Worm (Caenorhabditis elegans) whole organism, L1 larva: Measurements from ENCODE around the gene C04A11.1.

Experiments
- C04F5.9 ChIP-seq: sonication (generic microtip); optimal IDR thresholded peaks from 2 replicates; lab custom pipeline; 2016; ENCODE audit warnings: missing genetic modification characterization, missing compliant biosample characterization
- C16A3.4 ChIP-seq: fragments of 150-350 bp; optimal IDR thresholded peaks from 2 replicates; lab custom pipeline; 2014; ENCODE audit warnings: missing biosample characterization, missing genetic modification characterization
- C34B4.2 ChIP-seq: sonication (generic microtip); optimal IDR thresholded peaks from 2 replicates; lab custom pipeline; 2017; ENCODE audit warnings: mild to moderate bottlenecking, missing genetic modification characterization, missing compliant biosample characterization
- F16B12.6 ChIP-seq: fragments of 150-350 bp; optimal IDR thresholded peaks from 2 replicates; lab custom pipeline; 2014; ENCODE audit warnings: missing biosample characterization, missing genetic modification characterization
- alr-1 ChIP-seq: fragments of 200-800 bp; sonication (Bioruptor generic); optimal IDR thresholded peaks from 2 replicates; lab custom pipeline; 2018; ENCODE audit warnings: borderline replicate concordance, mild to moderate bottlenecking, missing genetic modification characterization, missing compliant biosample characterization
- aly-2 ChIP-seq: fragments of 150-350 bp; optimal IDR thresholded peaks from 2 replicates; lab custom pipeline; 2014; ENCODE audit warnings: missing biosample characterization, missing genetic modification characterization
- ama-1 ChIP-seq: fragments of 150-350 bp; optimal IDR thresholded peaks from 2 replicates; lab custom pipeline; 2014
- ces-1 ChIP-seq: fragments of 150-350 bp; optimal IDR thresholded peaks from 2 replicates; lab custom pipeline; 2014; ENCODE audit warnings: missing biosample characterization, missing genetic modification reagents, missing genetic modification characterization
- dpl-1 ChIP-seq, 3 experiments: fragments of 150-350 bp in 2 of 3; sonication (generic microtip) in 1 of 3; optimal IDR thresholded peaks; 2 replicates each; lab custom pipeline; 2014 to 2017; ENCODE audit warnings: missing biosample characterization in 3 of 3, missing genetic modification characterization in 3 of 3, missing genetic modification reagents in 3 of 3
- dsc-1 ChIP-seq: sonication (generic microtip); optimal IDR thresholded peaks from 2 replicates; lab custom pipeline; 2016; ENCODE audit warnings: mild to moderate bottlenecking, missing genetic modification characterization, missing compliant biosample characterization
- efl-1 ChIP-seq, 4 experiments: fragments of 150-350 bp; optimal IDR thresholded peaks in 3 of 4; peaks in 1 of 4; 1 replicate in 1 of 4; 2 replicates in 3 of 4; lab custom pipeline; 2014; ENCODE audit warnings: missing biosample characterization in 2 of 4, missing genetic modification characterization in 2 of 4, missing genetic modification reagents in 2 of 4
- egl-13 ChIP-seq: sonication (generic microtip); optimal IDR thresholded peaks from 2 replicates; lab custom pipeline; 2016; ENCODE audit warnings: missing genotype, missing genetic modification reagents, missing genetic modification characterization, missing compliant biosample characterization
- elt-2 ChIP-seq: sonication (generic microtip); optimal IDR thresholded peaks from 2 replicates; lab custom pipeline; 2016; ENCODE audit warnings: missing genetic modification characterization, mild to moderate bottlenecking, inconsistent platforms, missing compliant biosample characterization, missing genetic modification reagents
- elt-3 ChIP-seq, 6 experiments: fragments of 150-350 bp in 1 of 6; sonication (generic microtip); optimal IDR thresholded peaks; 2 replicates each; lab custom pipeline; 2017 to 2018; ENCODE audit warnings: missing biosample characterization in 6 of 6, missing genetic modification characterization in 6 of 6, inconsistent platforms in 1 of 6
- ets-5 ChIP-seq: fragments of 200-800 bp; sonication (Bioruptor generic); IDR thresholded peaks from 2 replicates; pipeline ENCODE4 v1.3.6; 2022; ENCODE audit warnings: missing genetic modification characterization, missing compliant biosample characterization
- grh-1 ChIP-seq: fragments of 200-800 bp; sonication (Bioruptor generic); IDR thresholded peaks from 2 replicates; pipeline ENCODE4 v1.3.6; 2022; ENCODE audit warnings: missing genetic modification reagents, missing genetic modification characterization, missing compliant biosample characterization
- hlh-17 ChIP-seq: fragments of 200-800 bp; sonication (Bioruptor generic); optimal IDR thresholded peaks from 2 replicates; lab custom pipeline; 2018; ENCODE audit warnings: missing genetic modification characterization, mild to moderate bottlenecking, missing compliant biosample characterization, moderate library complexity, borderline replicate concordance
- hlh-4 ChIP-seq: sonication (generic microtip); optimal IDR thresholded peaks from 2 replicates; lab custom pipeline; 2016; ENCODE audit warnings: mild to moderate bottlenecking, missing genetic modification characterization, missing compliant biosample characterization
- hpl-2 ChIP-seq: fragments of 150-350 bp; optimal IDR thresholded peaks from 2 replicates; lab custom pipeline; 2014; ENCODE audit warnings: missing biosample characterization, missing genetic modification reagents, missing genetic modification characterization
- lin-15B ChIP-seq: fragments of 150-350 bp; sonication (generic microtip); optimal IDR thresholded peaks from 3 replicates; lab custom pipeline; 2014; ENCODE audit warnings: missing biosample characterization, missing genetic modification characterization
- lin-35 ChIP-seq, 2 experiments: fragments of 150-350 bp; optimal IDR thresholded peaks; 2 replicates each; lab custom pipeline; 2014; ENCODE audit warnings: missing biosample characterization in 2 of 2, missing genetic modification characterization in 2 of 2, missing genetic modification reagents in 2 of 2
- lsy-2 ChIP-seq, 2 experiments: fragments of 150-350 bp; optimal IDR thresholded peaks; 2 replicates each; lab custom pipeline; 2014; ENCODE audit warnings: missing biosample characterization in 2 of 2, missing genetic modification characterization in 2 of 2
- mef-2 ChIP-seq: fragments of 150-350 bp; optimal IDR thresholded peaks from 2 replicates; lab custom pipeline; 2014; ENCODE audit warnings: missing biosample characterization, missing genetic modification characterization
- mep-1 ChIP-seq: fragments of 150-350 bp; optimal IDR thresholded peaks from 2 replicates; lab custom pipeline; 2014; ENCODE audit warnings: missing biosample characterization, missing genetic modification characterization
- nhr-12 ChIP-seq: sonication (generic microtip); optimal IDR thresholded peaks from 2 replicates; lab custom pipeline; 2017; ENCODE audit warnings: missing biosample characterization, missing genetic modification characterization
- nhr-19 ChIP-seq: fragments of 200-800 bp; sonication (Bioruptor generic); conservative IDR thresholded peaks from 2 replicates; pipeline ENCODE4 v1.3.6; 2022; ENCODE audit warnings: missing genetic modification characterization, missing compliant biosample characterization
- nhr-20 ChIP-seq: sonication (generic microtip); optimal IDR thresholded peaks from 2 replicates; lab custom pipeline; 2016; ENCODE audit warnings: mild to moderate bottlenecking, missing genetic modification characterization, missing compliant biosample characterization
- nhr-237 ChIP-seq: fragments of 150-350 bp; optimal IDR thresholded peaks from 2 replicates; lab custom pipeline; 2014; ENCODE audit warnings: missing biosample characterization, missing genetic modification characterization
- nhr-47 ChIP-seq: sonication (generic microtip); optimal IDR thresholded peaks from 2 replicates; lab custom pipeline; 2016; ENCODE audit warnings: mild to moderate bottlenecking, missing genetic modification characterization, moderate library complexity, missing compliant biosample characterization
- nhr-71 ChIP-seq: sonication (generic microtip); optimal IDR thresholded peaks from 2 replicates; lab custom pipeline; 2016; ENCODE audit warnings: mild to moderate bottlenecking, missing genetic modification characterization, moderate library complexity, missing compliant biosample characterization
- nhr-76 ChIP-seq: sonication (generic microtip); optimal IDR thresholded peaks from 2 replicates; lab custom pipeline; 2017; ENCODE audit warnings: missing biosample characterization, missing genetic modification characterization
- nhr-85 ChIP-seq: sonication (generic microtip); peaks from one replicate; lab custom pipeline; 2016; ENCODE audit warnings: missing genetic modification characterization, inconsistent platforms, missing compliant biosample characterization
- nhr-90 ChIP-seq: sonication (generic microtip); optimal IDR thresholded peaks from 2 replicates; lab custom pipeline; 2016; ENCODE audit warnings: mild to moderate bottlenecking, missing genetic modification characterization, missing compliant biosample characterization; ENCODE audit not compliant: poor library complexity
- pax-3 ChIP-seq: fragments of 200-800 bp; sonication (Bioruptor generic); optimal IDR thresholded peaks from 2 replicates; lab custom pipeline; 2018; ENCODE audit warnings: mild to moderate bottlenecking, missing genetic modification characterization, moderate library complexity, missing compliant biosample characterization
- rnt-1 ChIP-seq: sonication (generic microtip); optimal IDR thresholded peaks from 2 replicates; lab custom pipeline; 2016; ENCODE audit warnings: mild to moderate bottlenecking, missing genetic modification characterization, moderate library complexity, missing compliant biosample characterization
- skn-1 ChIP-seq: fragments of 150-350 bp; optimal IDR thresholded peaks from 2 replicates; lab custom pipeline; 2014; ENCODE audit warnings: missing biosample characterization, missing genetic modification characterization
- snu-23 ChIP-seq: sonication (generic microtip); optimal IDR thresholded peaks from 2 replicates; lab custom pipeline; 2016; ENCODE audit warnings: missing genetic modification characterization, missing compliant biosample characterization
- sup-37 ChIP-seq: fragments of 200-800 bp; sonication (Bioruptor generic); optimal IDR thresholded peaks from 2 replicates; lab custom pipeline; 2018; ENCODE audit warnings: mild to moderate bottlenecking, missing genetic modification characterization, missing compliant biosample characterization
- swsn-7 ChIP-seq: sonication (generic microtip); optimal IDR thresholded peaks from 2 replicates; lab custom pipeline; 2016; ENCODE audit warnings: missing genetic modification characterization, missing compliant biosample characterization
- tbx-2 ChIP-seq: sonication (generic microtip); optimal IDR thresholded peaks from 2 replicates; lab custom pipeline; 2016; ENCODE audit warnings: missing genetic modification characterization, missing compliant biosample characterization
- unc-130 ChIP-seq: fragments of 150-350 bp; optimal IDR thresholded peaks from 2 replicates; lab custom pipeline; 2017; ENCODE audit warnings: missing biosample characterization, missing genetic modification characterization, inconsistent platforms
- unc-30 ChIP-seq: sonication (generic microtip); optimal IDR thresholded peaks from 2 replicates; lab custom pipeline; 2017; ENCODE audit warnings: missing biosample characterization, missing genetic modification characterization
- vab-15 ChIP-seq: sonication (generic microtip); optimal IDR thresholded peaks from 2 replicates; lab custom pipeline; 2017; ENCODE audit warnings: missing genotype, mild to moderate bottlenecking, missing genetic modification characterization, missing compliant biosample characterization
- zip-4 ChIP-seq: fragments of 200-800 bp; sonication (Bioruptor generic); optimal IDR thresholded peaks from 2 replicates; lab custom pipeline; 2018; ENCODE audit warnings: mild to moderate bottlenecking, missing genetic modification characterization, moderate library complexity, missing compliant biosample characterization
- ztf-11 ChIP-seq, 2 experiments: sonication (generic microtip); optimal IDR thresholded peaks; 2 replicates each; lab custom pipeline; 2016 to 2017; ENCODE audit warnings: missing genetic modification characterization in 2 of 2, missing biosample characterization in 1 of 2, missing compliant biosample characterization in 1 of 2

C04A11.1 gene

DNA sequence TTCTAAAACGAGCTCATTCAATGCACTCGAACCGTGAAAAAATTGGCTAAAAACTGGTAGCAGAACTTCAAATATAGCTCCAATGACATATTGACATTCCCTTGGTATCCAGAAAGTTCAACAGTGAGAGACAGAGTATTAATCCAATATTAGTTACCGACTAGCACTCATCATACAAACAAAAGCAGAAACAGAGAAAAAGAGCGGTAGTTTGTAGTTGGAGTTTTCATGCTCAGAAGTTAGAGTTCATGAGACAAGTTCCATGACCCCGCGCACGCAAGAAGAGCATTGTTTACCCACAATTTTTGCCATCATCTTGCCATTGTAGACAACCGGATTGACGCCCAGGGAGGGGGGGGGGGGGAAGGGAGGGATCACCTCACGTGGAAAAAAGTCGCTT lies 6.0 kb upstream of the C04A11.1 start:
- no peak for TF ChIP-seq ztf-11 (tag; optimal IDR thresholded peaks at IDR 0.05; lab: Kevin White, UChicago)
- no peak for TF ChIP-seq hlh-4 (tag; lab: Kevin White, UChicago)
- TF ChIP-seq C04F5.9 (tag; lab: Kevin White, UChicago): no peak
- no peak for TF ChIP-seq dpl-1 (GFP tag; optimal IDR thresholded peaks at IDR 0.05; lab: Kevin White, UChicago)
- TF ChIP-seq nhr-85 (tag; lab: Kevin White, UChicago): peak; percentile 4
- no peak for TF ChIP-seq aly-2 (tag; lab: Kevin White, UChicago)
- TF ChIP-seq sup-37 (GFP tag; lab: Kevin White, UChicago): no peak
- TF ChIP-seq tbx-2 (tag; lab: Kevin White, UChicago): no peak

DNA sequence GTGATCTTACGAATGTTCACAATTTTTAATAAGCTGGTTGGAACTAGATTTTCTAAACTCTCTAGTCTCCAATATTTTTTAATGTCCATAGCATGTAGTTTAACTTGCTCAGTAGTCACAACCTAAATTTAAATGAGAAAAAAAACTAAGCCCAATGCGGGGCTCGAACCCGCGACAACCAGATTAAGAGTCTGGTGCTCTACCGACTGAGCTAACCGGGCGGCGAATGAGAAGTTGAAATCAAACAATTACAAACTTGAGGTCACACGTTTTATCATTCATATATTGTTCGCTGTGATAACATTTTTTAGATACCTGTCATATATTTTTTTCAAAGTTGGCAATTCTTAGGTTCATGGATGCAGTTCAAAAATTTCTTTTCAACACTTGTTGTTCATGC lies 4.5 kb upstream of the C04A11.1 start:
- no peak for TF ChIP-seq ama-1 (lab: Kevin White, UChicago)
- TF ChIP-seq nhr-76 (tag; lab: Kevin White, UChicago): no peak
- TF ChIP-seq rnt-1: peak; percentile 10
- peak; percentile 21 for TF ChIP-seq snu-23
- TF ChIP-seq efl-1 (optimal IDR thresholded peaks at IDR 0.05; lab: Kevin White, UChicago): no peak
- peak in 1 of 2 experiments; percentile 71 for TF ChIP-seq efl-1 (GFP tag; optimal IDR thresholded peaks at IDR 0.05 in 1 of 2; lab: Kevin White, UChicago)
- TF ChIP-seq elt-3 (tag; optimal IDR thresholded peaks at IDR 0.05; lab: Kevin White, UChicago): no peak
- TF ChIP-seq mep-1 (tag; lab: Kevin White, UChicago): no peak
- TF ChIP-seq nhr-237 (tag; lab: Kevin White, UChicago): no peak
- TF ChIP-seq swsn-7 (tag; lab: Kevin White, UChicago): no peak
- peak; percentile 0 for TF ChIP-seq nhr-47 (tag; lab: Kevin White, UChicago)
- peak; percentile 22 for TF ChIP-seq dsc-1
- TF ChIP-seq alr-1 (tag; lab: Kevin White, UChicago): no peak
- no peak for TF ChIP-seq unc-130 (tag; lab: Kevin White, UChicago)
- peak in 1 of 2 experiments; percentile 14 for TF ChIP-seq lin-35 (GFP tag; optimal IDR thresholded peaks at IDR 0.05; lab: Kevin White, UChicago)
- TF ChIP-seq pax-3 (tag; lab: Kevin White, UChicago): no peak
- peak; percentile 34 for TF ChIP-seq nhr-71 (tag; lab: Kevin White, UChicago)
- TF ChIP-seq ets-5: no peak
- TF ChIP-seq nhr-90 (tag; lab: Kevin White, UChicago): peak; percentile 26
- peak; percentile 11 for TF ChIP-seq nhr-20 (tag; lab: Kevin White, UChicago)
- TF ChIP-seq nhr-19 (GFP tag; lab: Robert Waterston, UW): 0 out of 2 replicates have a peak, but pooled peaks have one; percentile 17
- no peak for TF ChIP-seq C16A3.4
- TF ChIP-seq, all 84 proteins: peak for 10

DNA sequence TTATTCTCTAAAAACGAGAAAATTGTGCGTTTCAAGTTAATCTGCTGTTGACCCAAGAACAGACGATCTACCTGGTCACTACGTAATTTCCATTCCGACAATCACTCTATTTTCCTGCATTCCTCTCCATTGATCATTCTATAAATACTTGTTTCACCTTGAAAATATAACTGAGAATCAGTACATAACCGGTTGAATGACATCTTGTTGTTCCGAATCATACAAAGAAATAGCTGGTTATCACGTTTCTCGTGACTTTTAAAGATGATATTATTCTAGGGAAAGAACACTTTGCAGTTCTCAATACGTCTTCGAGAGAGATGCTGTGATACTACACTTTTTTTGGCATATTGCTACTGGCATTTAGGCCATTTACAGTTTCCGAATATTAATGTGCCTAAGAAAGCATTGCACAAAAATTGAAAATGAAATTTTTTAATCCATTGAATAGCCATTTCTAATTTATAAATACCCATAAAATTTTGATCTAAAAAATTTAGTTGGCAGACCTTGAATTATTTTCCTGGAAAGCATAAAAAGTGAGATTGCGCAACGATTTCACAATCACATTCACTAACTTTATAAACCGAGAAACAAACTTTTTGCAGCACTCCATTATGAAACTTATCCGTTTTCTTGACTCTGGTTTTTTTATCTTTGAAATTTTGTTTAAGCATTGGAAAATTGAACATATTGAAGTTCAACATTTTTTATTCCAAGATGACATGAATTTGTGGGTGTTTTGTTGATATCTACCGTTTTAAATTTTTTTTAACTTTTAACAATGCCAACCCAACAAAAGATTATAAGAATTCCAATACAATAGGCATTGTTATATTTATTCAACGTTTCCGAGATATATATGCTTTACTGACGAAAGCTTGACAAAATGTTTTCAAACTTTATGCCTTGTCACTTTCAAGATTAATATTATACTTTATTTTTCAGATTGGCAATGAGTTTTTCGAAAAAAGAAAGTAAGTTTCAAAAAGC lies 3.6 kb downstream of the C04A11.1 start, which contains the start of gene C04A11.5:
TSS of gene C04A11.5 (plus strand) at position 943 of the 993 bp plus-strand sequence.
- no peak for TF ChIP-seq hlh-17
- peak in 1 of 2 experiments; percentile 4 for TF ChIP-seq lin-35 (GFP tag; optimal IDR thresholded peaks at IDR 0.05; lab: Kevin White, UChicago)
- TF ChIP-seq elt-2 (tag; lab: Kevin White, UChicago): no peak
- TF ChIP-seq sup-37 (GFP tag; lab: Kevin White, UChicago): no peak
- TF ChIP-seq vab-15 (tag; lab: Kevin White, UChicago): no peak
- no peak for TF ChIP-seq zip-4 (GFP tag; lab: Kevin White, UChicago)
- no peak for TF ChIP-seq pax-3 (tag; lab: Kevin White, UChicago)
- peak; percentile 76 for TF ChIP-seq grh-1 (GFP tag; lab: Robert Waterston, UW)
- no peak for TF ChIP-seq alr-1 (tag; lab: Kevin White, UChicago)
- TF ChIP-seq mef-2: no peak
- TF ChIP-seq F16B12.6 (tag; lab: Kevin White, UChicago): no peak
- TF ChIP-seq ces-1 (GFP tag; lab: Kevin White, UChicago): no peak
- TF ChIP-seq snu-23: peak; percentile 35
- TF ChIP-seq C34B4.2 (tag; lab: Kevin White, UChicago): no peak
- no peak for TF ChIP-seq hpl-2 (GFP tag; lab: Kevin White, UChicago)
- no peak for TF ChIP-seq ets-5
- no peak for TF ChIP-seq skn-1
- peak; percentile 36 for TF ChIP-seq nhr-71 (tag; lab: Kevin White, UChicago)
- TF ChIP-seq unc-30 (tag; lab: Kevin White, UChicago): no peak
- TF ChIP-seq rnt-1: no peak
- TF ChIP-seq egl-13 (tag; lab: Kevin White, UChicago): no peak
- TF ChIP-seq lin-15B (tag; lab: Kevin White, UChicago): no peak
- TF ChIP-seq lsy-2 (tag; optimal IDR thresholded peaks at IDR 0.05; lab: Kevin White, UChicago): peak in 1 of 2 experiments; percentile 5
- no peak for TF ChIP-seq aly-2 (tag; lab: Kevin White, UChicago)
- no peak for TF ChIP-seq nhr-12 (tag; lab: Kevin White, UChicago)
- TF ChIP-seq nhr-19 (GFP tag; lab: Robert Waterston, UW): no peak; the same call in 1 of the 2 replicates
